Worm (Caenorhabditis elegans) whole organism, young adult: ENCODE results near the gene fbxb-72.

ENCODE experiments used
- B0019.2 ChIP-seq: fragments of 200-800 bp; sonication (Bioruptor generic); conservative IDR thresholded peaks from 2 replicates; pipeline ENCODE4 v1.3.6; 2022; ENCODE audit warnings: missing genetic modification reagents, missing genetic modification characterization, missing compliant biosample characterization
- B0336.3 ChIP-seq: fragments of 200-800 bp; sonication (Bioruptor generic); IDR thresholded peaks from 2 replicates; pipeline ENCODE4 v1.3.6; 2022; ENCODE audit warnings: missing genetic modification characterization, missing compliant biosample characterization
- F33H1.4 ChIP-seq: fragments of 200-800 bp; sonication (Bioruptor generic); IDR thresholded peaks from 2 replicates; pipeline ENCODE4 v1.3.6; 2022; ENCODE audit warnings: missing genetic modification reagents, missing genetic modification characterization, missing compliant biosample characterization
- F57C9.4 ChIP-seq: sonication (generic microtip); optimal IDR thresholded peaks from 2 replicates; lab custom pipeline; 2017; ENCODE audit warnings: mild to moderate bottlenecking, missing genetic modification characterization, missing compliant biosample characterization
- K11D2.4 ChIP-seq: fragments of 200-800 bp; sonication (Bioruptor generic); IDR thresholded peaks from 2 replicates; pipeline ENCODE4 v1.3.6; 2022; ENCODE audit warnings: missing genetic modification reagents, missing genetic modification characterization, missing compliant biosample characterization
- K12H6.12 ChIP-seq: fragments of 200-800 bp; sonication (Bioruptor generic); optimal IDR thresholded peaks from 2 replicates; lab custom pipeline; 2018; ENCODE audit warnings: mild to moderate bottlenecking, missing genetic modification characterization, missing compliant biosample characterization
- Y53F4B.3 ChIP-seq: fragments of 200-800 bp; sonication (Bioruptor generic); IDR thresholded peaks from 2 replicates; pipeline ENCODE4 v1.3.6; 2022; ENCODE audit warnings: missing genetic modification reagents, missing genetic modification characterization, missing compliant biosample characterization
- Y53G8AR.9 ChIP-seq: fragments of 200-800 bp; sonication (Bioruptor generic); conservative IDR thresholded peaks from 2 replicates; pipeline ENCODE4 v1.3.6; 2022; ENCODE audit warnings: missing genetic modification reagents, missing genetic modification characterization, missing compliant biosample characterization
- Y56A3A.18 ChIP-seq: fragments of 200-800 bp; sonication (Bioruptor generic); IDR thresholded peaks from 2 replicates; pipeline ENCODE4 v1.3.6; 2022; ENCODE audit warnings: missing genetic modification reagents, missing genetic modification characterization, missing compliant biosample characterization
- Y95B8A.8 ChIP-seq: fragments of 200-800 bp; sonication (Bioruptor generic); IDR thresholded peaks from 2 replicates; pipeline ENCODE4 v1.3.6; 2022; ENCODE audit warnings: missing genetic modification reagents, missing genetic modification characterization, missing compliant biosample characterization
- ZK185.1 ChIP-seq: sonication (generic microtip); optimal IDR thresholded peaks from 2 replicates; lab custom pipeline; 2016; ENCODE audit warnings: mild to moderate bottlenecking, missing genetic modification characterization, missing compliant biosample characterization; ENCODE audit not compliant: poor library complexity, severe bottlenecking
- ama-1 ChIP-seq, 3 experiments: fragments of 150-350 bp in 1 of 3; sonication (generic microtip) in 2 of 3; optimal IDR thresholded peaks; 2 replicates each; lab custom pipeline; 2014 to 2018; ENCODE audit warnings: missing biosample characterization in 2 of 3, missing genetic modification characterization in 2 of 3, missing genetic modification reagents in 2 of 3
- atf-7 ChIP-seq: sonication (generic microtip); optimal IDR thresholded peaks from 2 replicates; lab custom pipeline; 2017; ENCODE audit warnings: mild to moderate bottlenecking, missing genetic modification characterization, missing compliant biosample characterization
- bed-2 ChIP-seq: fragments of 200-800 bp; sonication (Bioruptor generic); IDR thresholded peaks from 2 replicates; pipeline ENCODE4 v1.3.6; 2022; ENCODE audit warnings: missing genetic modification reagents, missing genetic modification characterization, missing compliant biosample characterization
- ceh-40 ChIP-seq: fragments of 200-800 bp; sonication (Bioruptor generic); IDR thresholded peaks from 2 replicates; pipeline ENCODE4 v1.3.6; 2022; ENCODE audit warnings: missing genetic modification characterization, missing compliant biosample characterization
- die-1 ChIP-seq: sonication (generic microtip); optimal IDR thresholded peaks from 2 replicates; lab custom pipeline; 2016; ENCODE audit warnings: missing genotype, mild to moderate bottlenecking, missing genetic modification characterization, missing compliant biosample characterization
- dpff-1 ChIP-seq: sonication (generic microtip); optimal IDR thresholded peaks from 2 replicates; lab custom pipeline; 2017; ENCODE audit warnings: mild to moderate bottlenecking, missing genetic modification characterization, missing compliant biosample characterization
- dpl-1 ChIP-seq: fragments of 150-350 bp; optimal IDR thresholded peaks from 2 replicates; lab custom pipeline; 2014; ENCODE audit warnings: missing biosample characterization, missing genetic modification reagents, missing genetic modification characterization
- ets-4 ChIP-seq: fragments of 200-800 bp; sonication (Bioruptor generic); optimal IDR thresholded peaks from 2 replicates; lab custom pipeline; 2018; ENCODE audit warnings: mild to moderate bottlenecking, missing genetic modification characterization, missing compliant biosample characterization
- let-607 ChIP-seq, 2 experiments: fragments of 200-800 bp in 1 of 2; sonication (Bioruptor generic) in 1 of 2; sonication (generic microtip) in 1 of 2; optimal IDR thresholded peaks; 2 replicates each; lab custom pipeline; 2016 to 2018; ENCODE audit warnings: mild to moderate bottlenecking in 2 of 2, missing compliant biosample characterization in 2 of 2, missing genetic modification characterization in 2 of 2, moderate library complexity in 2 of 2, missing genotype in 1 of 2
- lin-35 ChIP-seq, 3 experiments: fragments of 150-350 bp in 2 of 3; sonication (generic microtip) in 1 of 3; optimal IDR thresholded peaks; 2 replicates each; lab custom pipeline; 2014 to 2018; ENCODE audit warnings: missing biosample characterization in 3 of 3, missing genetic modification characterization in 3 of 3, missing genetic modification reagents in 3 of 3
- lin-54 ChIP-seq: fragments of 200-800 bp; sonication (Bioruptor generic); optimal IDR thresholded peaks from 2 replicates; lab custom pipeline; 2018; ENCODE audit warnings: mild to moderate bottlenecking, missing genetic modification characterization, missing compliant biosample characterization
- madf-6 ChIP-seq: fragments of 200-800 bp; sonication (Bioruptor generic); IDR thresholded peaks from 2 replicates; pipeline ENCODE4 v1.3.6; 2022; ENCODE audit warnings: missing genetic modification reagents, missing genetic modification characterization, missing compliant biosample characterization
- madf-8 ChIP-seq: fragments of 200-800 bp; sonication (Bioruptor generic); conservative IDR thresholded peaks from 2 replicates; pipeline ENCODE4 v1.3.6; 2022; ENCODE audit warnings: missing genetic modification reagents, missing genetic modification characterization, missing compliant biosample characterization
- mxl-1 ChIP-seq: sonication (generic microtip); optimal IDR thresholded peaks from 2 replicates; lab custom pipeline; 2016; ENCODE audit warnings: missing genetic modification characterization, missing compliant biosample characterization
- nfyb-1 ChIP-seq: fragments of 200-800 bp; sonication (Bioruptor generic); IDR thresholded peaks from 2 replicates; pipeline ENCODE4 v1.3.6; 2022; ENCODE audit warnings: missing genetic modification reagents, missing genetic modification characterization, missing compliant biosample characterization
- nhr-120 ChIP-seq: fragments of 200-800 bp; sonication (Bioruptor generic); IDR thresholded peaks from 2 replicates; pipeline ENCODE4 v1.3.6; 2022; ENCODE audit warnings: missing genetic modification characterization, missing compliant biosample characterization
- nhr-179 ChIP-seq: sonication (generic microtip); optimal IDR thresholded peaks from 2 replicates; lab custom pipeline; 2016; ENCODE audit warnings: mild to moderate bottlenecking, missing genetic modification characterization, missing compliant biosample characterization
- nhr-80 ChIP-seq: sonication (generic microtip); optimal IDR thresholded peaks from 2 replicates; lab custom pipeline; 2016; ENCODE audit warnings: missing genetic modification characterization, missing compliant biosample characterization
- nhr-90 ChIP-seq: sonication (generic microtip); optimal IDR thresholded peaks from 2 replicates; lab custom pipeline; 2016; ENCODE audit warnings: missing genotype, mild to moderate bottlenecking, missing genetic modification characterization, missing compliant biosample characterization
- sdz-38 ChIP-seq: sonication (generic microtip); optimal IDR thresholded peaks from 2 replicates; lab custom pipeline; 2016; ENCODE audit warnings: missing genotype, missing genetic modification characterization, missing compliant biosample characterization
- unc-62 ChIP-seq: fragments of 150-350 bp; optimal IDR thresholded peaks from 2 replicates; lab custom pipeline; 2014; ENCODE audit warnings: missing biosample characterization, missing genetic modification reagents, missing genetic modification characterization
- zfh-2 ChIP-seq: fragments of 200-800 bp; sonication (Bioruptor generic); conservative IDR thresholded peaks from 2 replicates; pipeline ENCODE4 v1.3.6; 2022; ENCODE audit warnings: missing genetic modification reagents, missing genetic modification characterization, missing compliant biosample characterization
- ztf-28 ChIP-seq: fragments of 200-800 bp; sonication (Bioruptor generic); IDR thresholded peaks from 2 replicates; pipeline ENCODE4 v1.3.6; 2022; ENCODE audit warnings: missing genetic modification reagents, missing genetic modification characterization, missing compliant biosample characterization
- ztf-3 ChIP-seq: fragments of 200-800 bp; sonication (Bioruptor generic); optimal IDR thresholded peaks from 2 replicates; lab custom pipeline; 2018; ENCODE audit warnings: mild to moderate bottlenecking, missing genetic modification characterization, missing compliant biosample characterization

The fbxb-72 gene

ce11 chrV:727484-728351 is 4.0 kb upstream of the fbxb-72 start, which contains the start of the genes icl-1 and srh-2 (continued):
- TF ChIP-seq unc-62 (no peak), madf-8 (no peak), Y53F4B.3 (GFP tag; lab: Robert Waterston, UW) (no peak), let-607 (tag; optimal IDR thresholded peaks at IDR 0.05; lab: Kevin White, UChicago) (no peak), dpff-1 (tag; lab: Kevin White, UChicago) (peak; percentile 68), F57C9.4 (tag; lab: Kevin White, UChicago) (no peak)

ce11 chrV:726573-727483 is 3.1 kb upstream of the fbxb-72 start:
- TF ChIP-seq let-607 (tag; optimal IDR thresholded peaks at IDR 0.05; lab: Kevin White, UChicago): peak; percentile 0 to 33
- peak; percentile 18; the same call in 1 of the 2 replicates for TF ChIP-seq Y95B8A.8 (GFP tag; lab: Robert Waterston, UW)
- no peak for TF ChIP-seq atf-7 (tag; lab: Kevin White, UChicago)
- peak; percentile 10; the same call in 1 of the 2 replicates for TF ChIP-seq nfyb-1 (GFP tag; lab: Robert Waterston, UW)
- 0 out of 2 replicates have a peak, but pooled peaks have one; percentile 10 for TF ChIP-seq ztf-28
- no peak for TF ChIP-seq B0019.2
- TF ChIP-seq nhr-120 (GFP tag; lab: Robert Waterston, UW): 0 out of 2 replicates have a peak, but pooled peaks have one; percentile 56
- peak; percentile 41; the same call in 1 of the 2 replicates for TF ChIP-seq Y56A3A.18
- TF ChIP-seq madf-6 (GFP tag; lab: Robert Waterston, UW): no peak
- peak; percentile 1 for TF ChIP-seq K12H6.12 (tag; lab: Kevin White, UChicago)
- peak; percentile 29 for TF ChIP-seq nhr-80
- TF ChIP-seq K11D2.4 (GFP tag; lab: Robert Waterston, UW): peak; percentile 32; the same call in 1 of the 2 replicates
- TF ChIP-seq nhr-179 (tag; lab: Kevin White, UChicago): no peak
- TF ChIP-seq ama-1 (optimal IDR thresholded peaks at IDR 0.05; lab: Kevin White, UChicago): peak; percentile 38
- no peak for TF ChIP-seq ama-1 (GFP tag; optimal IDR thresholded peaks at IDR 0.05; lab: Kevin White, UChicago)
- peak; percentile 35; the same call in 1 of the 2 replicates for TF ChIP-seq Y53G8AR.9
- no peak for TF ChIP-seq F33H1.4
- peak; percentile 7; the same call in 1 of the 2 replicates for TF ChIP-seq B0336.3 (GFP tag; lab: Robert Waterston, UW)

ce11 chrV:725807-726572 is 2.2 kb upstream of the fbxb-72 start:
- TF ChIP-seq zfh-2 (0 out of 2 replicates have a peak, but pooled peaks have one; percentile 27), Y56A3A.18 (0 out of 2 replicates have a peak, but pooled peaks have one; percentile 8), sdz-38 (tag; lab: Kevin White, UChicago) (no peak), mxl-1 (tag; lab: Kevin White, UChicago) (no peak), dpl-1 (GFP tag; lab: Kevin White, UChicago) (no peak), F57C9.4 (tag; lab: Kevin White, UChicago) (no peak), ama-1 (optimal IDR thresholded peaks at IDR 0.05; lab: Kevin White, UChicago) (peak; percentile 86), ama-1 (GFP tag; optimal IDR thresholded peaks at IDR 0.05; lab: Kevin White, UChicago) (no peak), ZK185.1 (tag; lab: Kevin White, UChicago) (peak; percentile 77), ceh-40 (GFP tag; lab: Robert Waterston, UW) (no peak), ztf-3 (GFP tag; lab: Kevin White, UChicago) (peak; percentile 15), Y53G8AR.9 (peak; percentile 64), bed-2 (GFP tag; lab: Robert Waterston, UW) (0 out of 2 replicates have a peak, but pooled peaks have one; percentile 6), die-1 (tag; lab: Kevin White, UChicago) (peak; percentile 31), lin-54 (GFP tag; lab: Kevin White, UChicago) (no peak), ets-4 (GFP tag; lab: Kevin White, UChicago) (no peak), nhr-120 (GFP tag; lab: Robert Waterston, UW) (peak; percentile 70; the same call in 1 of the 2 replicates), lin-35 (GFP tag; optimal IDR thresholded peaks at IDR 0.05; lab: Kevin White, UChicago) (peak in 1 of 3 experiments; percentile 31), nhr-90 (tag; lab: Kevin White, UChicago) (peak; percentile 5)
